Fruit fly (Drosophila melanogaster) whole organism, embryonic: ENCODE results near the gene HHEX.

Experiments
- C15 ChIP-seq: fragments of 200-800 bp; sonication (Bioruptor generic); IDR thresholded peaks from 3 replicates; pipeline ENCODE4 v1.3.6; 2022; ENCODE audit warnings: missing biosample characterization, missing genetic modification characterization
- CG10209 ChIP-seq: fragments of 200-800 bp; sonication (Bioruptor generic); optimal IDR thresholded peaks from 3 replicates; lab custom pipeline; 2017; ENCODE audit warnings: missing biosample characterization, mild to moderate bottlenecking, missing genetic modification characterization, missing genetic modification reagents
- CG12942 ChIP-seq: fragments of 200-800 bp; sonication (Bioruptor generic); optimal IDR thresholded peaks from 3 replicates; lab custom pipeline; 2016; ENCODE audit warnings: missing biosample characterization, missing genetic modification characterization
- CG13123 ChIP-seq: fragments of 200-800 bp; sonication (Bioruptor generic); optimal IDR thresholded peaks from 2 replicates; lab custom pipeline; 2016; ENCODE audit warnings: missing biosample characterization, missing genetic modification characterization
- CG14441 ChIP-seq: fragments of 200-800 bp; sonication (Bioruptor generic); IDR thresholded peaks from 2 replicates; pipeline ENCODE4 v1.3.6; 2022; ENCODE audit warnings: missing biosample characterization, missing genetic modification characterization
- CG1602 ChIP-seq: fragments of 200-800 bp; sonication (Bioruptor generic); optimal IDR thresholded peaks from 3 replicates; lab custom pipeline; 2016; ENCODE audit warnings: missing biosample characterization, missing genetic modification characterization
- CG1647 ChIP-seq: fragments of 200-800 bp; sonication (Bioruptor generic); optimal IDR thresholded peaks from 3 replicates; lab custom pipeline; 2016; ENCODE audit warnings: missing biosample characterization, missing genetic modification characterization
- CG1832 ChIP-seq: fragments of 200-800 bp; sonication (Bioruptor generic); optimal IDR thresholded peaks from 2 replicates; lab custom pipeline; 2017; ENCODE audit warnings: missing biosample characterization, mild to moderate bottlenecking, missing genetic modification characterization, inconsistent platforms
- CG31224 ChIP-seq: fragments of 200-800 bp; sonication (Bioruptor generic); IDR thresholded peaks from 2 replicates; pipeline ENCODE4 v1.3.6; 2022; ENCODE audit warnings: missing biosample characterization, missing genetic modification characterization
- CG3163 ChIP-seq: fragments of 200-800 bp; sonication (Bioruptor generic); optimal IDR thresholded peaks from 3 replicates; lab custom pipeline; 2016; ENCODE audit warnings: missing biosample characterization, missing genetic modification characterization
- CG32767 ChIP-seq: fragments of 200-800 bp; sonication (Bioruptor generic); IDR thresholded peaks from 2 replicates; pipeline ENCODE4 v1.3.6; 2022; ENCODE audit warnings: missing biosample characterization, missing genetic modification characterization
- CG3847 ChIP-seq: fragments of 200-800 bp; sonication (Bioruptor generic); IDR thresholded peaks from 2 replicates; pipeline ENCODE4 v1.3.6; 2022; ENCODE audit warnings: missing biosample characterization, missing genetic modification characterization
- CG4360 ChIP-seq: fragments of 200-800 bp; sonication (Bioruptor generic); IDR thresholded peaks from 2 replicates; pipeline ENCODE4 v1.3.6; 2022; ENCODE audit warnings: missing biosample characterization, missing genetic modification characterization
- CG6791 ChIP-seq: fragments of 200-800 bp; sonication (Bioruptor generic); IDR thresholded peaks from 3 replicates; pipeline ENCODE4 v1.3.6; 2022; ENCODE audit warnings: missing biosample characterization, missing genetic modification characterization; ENCODE audit not compliant: partially characterized antibody
- CG8924 ChIP-seq: fragments of 200-800 bp; optimal IDR thresholded peaks from 3 replicates; lab custom pipeline; 2019; ENCODE audit warnings: missing biosample characterization, mild to moderate bottlenecking, missing genetic modification characterization, moderate library complexity
- CG9215 ChIP-seq: fragments of 200-800 bp; sonication (Bioruptor generic); IDR thresholded peaks from 2 replicates; pipeline ENCODE4 v1.3.6; 2022; ENCODE audit warnings: missing biosample characterization, missing genetic modification characterization
- Drgx ChIP-seq: fragments of 200-800 bp; sonication (Bioruptor generic); IDR thresholded peaks from 2 replicates; pipeline ENCODE4 v1.3.6; 2022; ENCODE audit warnings: missing biosample characterization, missing genetic modification characterization
- E2f2 ChIP-seq: fragments of 200-800 bp; sonication (Bioruptor generic); IDR thresholded peaks from 2 replicates; pipeline ENCODE4 v1.3.6; 2022; ENCODE audit warnings: missing biosample characterization, missing genetic modification characterization
- Hmx ChIP-seq: fragments of 200-800 bp; sonication (Bioruptor generic); optimal IDR thresholded peaks from 2 replicates; lab custom pipeline; 2016; ENCODE audit warnings: missing biosample characterization, missing genetic modification characterization
- Mad ChIP-seq: fragments of 200-800 bp; sonication (Bioruptor generic); optimal IDR thresholded peaks from 2 replicates; lab custom pipeline; 2016; ENCODE audit warnings: missing biosample characterization, missing genetic modification characterization
- Oli ChIP-seq: fragments of 200-800 bp; sonication (Bioruptor generic); optimal IDR thresholded peaks from 2 replicates; lab custom pipeline; 2018; ENCODE audit warnings: missing biosample characterization, mild to moderate bottlenecking, missing genetic modification characterization, moderate library complexity
- Trl ChIP-seq, 3 experiments: fragments of >200 bp in 2 of 3; fragments of 200-800 bp in 1 of 3; sonication (Bioruptor generic) in 1 of 3; optimal IDR thresholded peaks; 2 replicates in 1 of 3; 3 replicates in 2 of 3; lab custom pipeline; 2016 to 2017; ENCODE audit warnings: missing biosample characterization in 1 of 3, missing genetic modification characterization in 1 of 3
- ase ChIP-seq: fragments of 200-800 bp; sonication (Bioruptor generic); IDR thresholded peaks from 3 replicates; pipeline ENCODE4 v1.3.6; 2022; ENCODE audit warnings: missing biosample characterization, missing genetic modification characterization
- bab2 ChIP-seq: fragments of 200-800 bp; sonication (Bioruptor generic); optimal IDR thresholded peaks from 2 replicates; lab custom pipeline; 2016; ENCODE audit warnings: missing biosample characterization, missing genetic modification characterization
- bbx ChIP-seq: fragments of 200-800 bp; sonication (Bioruptor generic); IDR thresholded peaks from 2 replicates; pipeline ENCODE4 v1.3.6; 2022; ENCODE audit warnings: missing biosample characterization, missing genetic modification characterization; ENCODE audit not compliant: partially characterized antibody
- bowl ChIP-seq: fragments of 200-800 bp; sonication (Bioruptor generic); IDR thresholded peaks from 2 replicates; pipeline ENCODE4 v1.3.6; 2022; ENCODE audit warnings: missing biosample characterization, missing genetic modification characterization
- br ChIP-seq: fragments of >200 bp; optimal IDR thresholded peaks from 2 replicates; lab custom pipeline; 2017
- btn ChIP-seq: fragments of 200-800 bp; sonication (Bioruptor generic); optimal IDR thresholded peaks from 2 replicates; lab custom pipeline; 2016; ENCODE audit warnings: missing biosample characterization, missing genetic modification characterization
- cato ChIP-seq: fragments of 200-800 bp; sonication (Bioruptor generic); optimal IDR thresholded peaks from 2 replicates; lab custom pipeline; 2016; ENCODE audit warnings: missing biosample characterization, missing genetic modification characterization, borderline replicate concordance
- chinmo ChIP-seq: fragments of 200-800 bp; sonication (Bioruptor generic); IDR thresholded peaks from 4 replicates; pipeline ENCODE4 v1.3.6; 2022; ENCODE audit warnings: missing biosample characterization, missing genetic modification characterization; ENCODE audit not compliant: partially characterized antibody
- chn ChIP-seq: fragments of 200-800 bp; sonication (Bioruptor generic); optimal IDR thresholded peaks from 2 replicates; lab custom pipeline; 2016; ENCODE audit warnings: missing biosample characterization, missing genetic modification characterization
- corto ChIP-seq: fragments of 200-800 bp; sonication (Bioruptor generic); optimal IDR thresholded peaks from 2 replicates; lab custom pipeline; 2016; ENCODE audit warnings: missing biosample characterization, mild to moderate bottlenecking, missing genetic modification characterization, moderate library complexity
- dmrt11E ChIP-seq: fragments of 200-800 bp; sonication (Bioruptor generic); optimal IDR thresholded peaks from 3 replicates; lab custom pipeline; 2018; ENCODE audit warnings: missing biosample characterization, mild to moderate bottlenecking, missing genetic modification characterization, moderate library complexity
- dysf ChIP-seq: fragments of 200-800 bp; sonication (Bioruptor generic); IDR thresholded peaks from 3 replicates; pipeline ENCODE4 v1.3.6; 2022; ENCODE audit warnings: missing biosample characterization, missing genetic modification characterization
- ftz-f1 ChIP-seq: fragments of 200-800 bp; sonication (Bioruptor generic); optimal IDR thresholded peaks from 2 replicates; lab custom pipeline; 2016; ENCODE audit warnings: missing biosample characterization, missing genetic modification characterization
- gcm ChIP-seq: fragments of 200-800 bp; sonication (Bioruptor generic); optimal IDR thresholded peaks from 2 replicates; lab custom pipeline; 2019; ENCODE audit warnings: missing biosample characterization, mild to moderate bottlenecking, missing genetic modification characterization, moderate library complexity
- gem ChIP-seq: fragments of 200-800 bp; sonication (Bioruptor generic); optimal IDR thresholded peaks from 2 replicates; lab custom pipeline; 2019; ENCODE audit warnings: missing biosample characterization, mild to moderate bottlenecking, missing genetic modification characterization, moderate library complexity
- grn ChIP-seq: fragments of 200-800 bp; sonication (Bioruptor generic); optimal IDR thresholded peaks from 3 replicates; lab custom pipeline; 2017; ENCODE audit warnings: missing biosample characterization, missing genetic modification characterization
- h ChIP-seq: fragments of >200 bp; optimal IDR thresholded peaks from 2 replicates; lab custom pipeline; 2017
- ham ChIP-seq: fragments of 200-800 bp; sonication (Bioruptor generic); IDR thresholded peaks from 2 replicates; pipeline ENCODE4 v1.3.6; 2022; ENCODE audit warnings: missing biosample characterization, missing genetic modification characterization
- lola ChIP-seq, 3 experiments: fragments of >200 bp in 2 of 3; fragments of 200-800 bp in 1 of 3; sonication (Bioruptor generic) in 1 of 3; optimal IDR thresholded peaks; 2 replicates each; lab custom pipeline; 2017 to 2019; ENCODE audit warnings: missing biosample characterization in 3 of 3, missing genetic modification characterization in 3 of 3, mild to moderate bottlenecking in 1 of 3, moderate library complexity in 1 of 3
- mam ChIP-seq: fragments of 200-800 bp; sonication (Bioruptor generic); optimal IDR thresholded peaks from 3 replicates; lab custom pipeline; 2016; ENCODE audit warnings: missing biosample characterization, missing genetic modification characterization
- psq ChIP-seq: fragments of 200-800 bp; sonication (Bioruptor generic); optimal IDR thresholded peaks from 2 replicates; lab custom pipeline; 2017; ENCODE audit warnings: missing biosample characterization, missing genetic modification characterization
- pum ChIP-seq: fragments of 200-800 bp; sonication (Bioruptor generic); optimal IDR thresholded peaks from 2 replicates; lab custom pipeline; 2016; ENCODE audit warnings: missing biosample characterization, missing genetic modification characterization
- sens ChIP-seq: fragments of 200-800 bp; sonication (Bioruptor generic); peaks from one replicate; lab custom pipeline; 2016; ENCODE audit warnings: missing biosample characterization, missing genetic modification characterization
- so ChIP-seq: fragments of 200-800 bp; sonication (Bioruptor generic); IDR thresholded peaks from 3 replicates; pipeline ENCODE4 v1.3.6; 2022; ENCODE audit warnings: missing biosample characterization, missing genetic modification characterization
- stc ChIP-seq: fragments of 200-800 bp; sonication (Bioruptor generic); IDR thresholded peaks from 2 replicates; pipeline ENCODE4 v1.3.6; 2022; ENCODE audit warnings: missing biosample characterization, missing genetic modification characterization
- sug ChIP-seq: fragments of 200-800 bp; optimal IDR thresholded peaks from 2 replicates; lab custom pipeline; 2019; ENCODE audit warnings: missing biosample characterization, mild to moderate bottlenecking, missing genetic modification characterization, moderate library complexity
- ttk ChIP-seq: fragments of 200-800 bp; sonication (Bioruptor generic); IDR thresholded peaks from 2 replicates; pipeline ENCODE4 v2.1.2; 2022; ENCODE audit warnings: missing biosample characterization, missing genetic modification characterization
- vfl ChIP-seq: fragments of 200-800 bp; sonication (Bioruptor generic); optimal IDR thresholded peaks from 2 replicates; lab custom pipeline; 2016; ENCODE audit warnings: missing biosample characterization, missing genetic modification characterization
- wdn ChIP-seq: fragments of 200-800 bp; sonication (Bioruptor generic); IDR thresholded peaks from 2 replicates; pipeline ENCODE4 v1.3.6; 2022; ENCODE audit warnings: missing biosample characterization, missing genetic modification characterization

Gene HHEX

DNA sequence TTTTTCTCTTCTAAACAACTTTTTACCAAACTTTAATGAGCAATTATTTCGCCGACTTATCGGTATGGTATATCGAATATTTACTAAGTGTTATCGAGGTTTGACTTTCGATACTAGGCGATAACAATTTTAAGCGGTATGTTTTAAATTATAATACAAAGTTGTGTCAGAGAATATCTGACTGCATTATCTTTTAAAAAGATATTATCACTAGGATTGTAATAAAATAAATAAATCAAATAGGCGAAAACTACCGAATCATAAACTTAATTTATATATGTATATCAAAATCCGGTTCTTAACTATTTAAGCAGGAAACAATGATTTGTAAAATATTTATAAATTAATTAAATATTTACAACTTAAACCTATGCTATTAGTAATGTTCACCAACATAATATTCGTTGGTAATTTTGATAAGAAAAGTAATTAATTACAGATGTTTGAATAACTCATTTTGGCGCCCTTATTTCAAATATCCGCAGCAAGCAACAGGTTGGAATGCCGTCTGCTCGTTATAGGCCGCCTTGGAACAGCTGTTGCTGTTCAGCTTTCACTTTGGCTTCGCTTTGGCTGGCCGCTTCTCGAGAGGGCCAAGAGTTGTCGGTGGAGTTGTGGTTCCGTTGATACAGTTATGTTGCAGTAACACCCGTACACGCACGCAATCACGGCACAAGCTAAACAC, 27.3 kb upstream of the HHEX start, which contains the start of the genes Sec15 and rtet (continued):
- TF ChIP-seq wdn (GFP tag; lab: Robert Waterston, UW) (0 out of 2 replicates have a peak, but pooled peaks have one; percentile 11), gcm (GFP tag; lab: Kevin White, UChicago) (no peak), CG14441 (GFP tag; lab: Robert Waterston, UW) (peak; percentile 58), CG4360 (GFP tag; lab: Robert Waterston, UW) (no peak), Trl (optimal IDR thresholded peaks at IDR 0.05; lab: Kevin White, UChicago) (no peak), Trl (GFP tag; optimal IDR thresholded peaks at IDR 0.05; lab: Kevin White, UChicago) (no peak), CG12942 (GFP tag; lab: Kevin White, UChicago) (peak; percentile 38), mam (no peak), sug (tag; lab: Kevin White, UChicago) (peak; percentile 54), CG1602 (GFP tag; lab: Kevin White, UChicago) (peak; percentile 15), sens (GFP tag; lab: Kevin White, UChicago) (peak; percentile 84), Oli (tag; lab: Kevin White, UChicago) (peak; percentile 48), psq (peak; percentile 15), CG31224 (no peak), chn (peak; percentile 15), chinmo (0 out of 4 replicates have a peak, but pooled peaks have one; percentile 30), CG8924 (tag; lab: Kevin White, UChicago) (peak; percentile 80), CG32767 (no peak), Hmx (no peak), CG6791 (GFP tag; lab: Robert Waterston, UW) (peak; percentile 48; the same call in 1 of the 3 replicates), h (no peak), C15 (GFP tag; lab: Robert Waterston, UW) (no peak), ham (GFP tag; lab: Robert Waterston, UW) (no peak), bbx (GFP tag; lab: Robert Waterston, UW) (peak; percentile 60), ttk (GFP tag; lab: Robert Waterston, UW) (0 out of 2 replicates have a peak, but pooled peaks have one; percentile 24), pum (GFP tag; lab: Kevin White, UChicago) (no peak), bab2 (GFP tag; lab: Kevin White, UChicago) (peak; percentile 28), CG3847 (GFP tag; lab: Robert Waterston, UW) (peak; percentile 48; the same call in 1 of the 2 replicates), E2f2 (GFP tag; lab: Robert Waterston, UW) (peak; percentile 80), corto (GFP tag; lab: Kevin White, UChicago) (no peak), bowl (GFP tag; lab: Robert Waterston, UW) (no peak), ftz-f1 (no peak), ase (GFP tag; lab: Robert Waterston, UW) (peak; percentile 39; the same call in 1 of the 3 replicates), dmrt11E (peak; percentile 76), btn (no peak), CG13123 (GFP tag; lab: Kevin White, UChicago) (no peak), gem (tag; lab: Kevin White, UChicago) (peak; percentile 80), CG10209 (peak; percentile 54), so (GFP tag; lab: Robert Waterston, UW) (0 out of 3 replicates have a peak, but pooled peaks have one; percentile 23), CG3163 (GFP tag; lab: Kevin White, UChicago) (no peak), CG9215 (GFP tag; lab: Robert Waterston, UW) (no peak), stc (GFP tag; lab: Robert Waterston, UW) (peak; percentile 56), br (no peak), CG1647 (GFP tag; lab: Kevin White, UChicago) (no peak), dysf (GFP tag; lab: Robert Waterston, UW) (peak; percentile 66), CG1832 (GFP tag; lab: Kevin White, UChicago) (no peak), lola (GFP tag; optimal IDR thresholded peaks at IDR 0.05; lab: Kevin White, UChicago) (peak in 1 of 3 experiments; percentile 78), vfl (GFP tag; lab: Kevin White, UChicago) (no peak), cato (no peak), Mad (GFP tag; lab: Kevin White, UChicago) (peak; percentile 48), grn (GFP tag; lab: Kevin White, UChicago) (no peak), Drgx (GFP tag; lab: Robert Waterston, UW) (0 out of 2 replicates have a peak, but pooled peaks have one; percentile 19)
